Worm (Caenorhabditis elegans) whole organism, L2 larva: Measurements from ENCODE around the gene Y57G11C.1131.

Source experiments
- C34F6.9 ChIP-seq: fragments of 150-350 bp; optimal IDR thresholded peaks from 2 replicates; lab custom pipeline; 2014; ENCODE audit warnings: missing biosample characterization, missing genetic modification characterization
- R02D3.7 ChIP-seq: fragments of 150-350 bp; optimal IDR thresholded peaks from 2 replicates; lab custom pipeline; 2014; ENCODE audit warnings: missing biosample characterization, missing genetic modification characterization
- Y55F3AM.14 ChIP-seq: fragments of 200-800 bp; sonication (Bioruptor generic); optimal IDR thresholded peaks from 2 replicates; lab custom pipeline; 2018; ENCODE audit warnings: mild to moderate bottlenecking, missing genetic modification characterization, missing compliant biosample characterization
- alr-1 ChIP-seq: fragments of 150-350 bp; optimal IDR thresholded peaks from 2 replicates; lab custom pipeline; 2014; ENCODE audit warnings: missing biosample characterization, missing genetic modification characterization
- aly-2 ChIP-seq: fragments of 150-350 bp; optimal IDR thresholded peaks from 2 replicates; lab custom pipeline; 2014; ENCODE audit warnings: missing biosample characterization, missing genetic modification characterization
- ama-1 ChIP-seq: fragments of 150-350 bp; optimal IDR thresholded peaks from 2 replicates; lab custom pipeline; 2018; ENCODE audit warnings: inconsistent platforms
- blmp-1 ChIP-seq: sonication (generic microtip); optimal IDR thresholded peaks from 2 replicates; lab custom pipeline; 2017; ENCODE audit warnings: missing genetic modification characterization, mild to moderate bottlenecking, missing compliant biosample characterization, antibody characterized with exemption, moderate library complexity; ENCODE audit not compliant: insufficient read depth
- ceh-16 ChIP-seq: fragments of 150-350 bp; optimal IDR thresholded peaks from 2 replicates; lab custom pipeline; 2014; ENCODE audit warnings: missing biosample characterization, missing genetic modification characterization
- ceh-82 ChIP-seq: fragments of 150-350 bp; optimal IDR thresholded peaks from 2 replicates; lab custom pipeline; 2014; ENCODE audit warnings: missing biosample characterization, missing genetic modification characterization
- crh-2 ChIP-seq: sonication (generic microtip); optimal IDR thresholded peaks from 2 replicates; lab custom pipeline; 2017; ENCODE audit warnings: missing biosample characterization, missing genetic modification characterization
- dmd-4 ChIP-seq: sonication (generic microtip); optimal IDR thresholded peaks from 2 replicates; lab custom pipeline; 2017; ENCODE audit warnings: missing biosample characterization, missing genetic modification characterization
- egl-27 ChIP-seq: sonication (generic microtip); optimal IDR thresholded peaks from 3 replicates; lab custom pipeline; 2017; ENCODE audit warnings: missing biosample characterization, missing genetic modification reagents, missing genetic modification characterization
- elt-1 ChIP-seq: fragments of 150-350 bp; optimal IDR thresholded peaks from 2 replicates; lab custom pipeline; 2014; ENCODE audit warnings: missing biosample characterization, missing genetic modification characterization
- elt-3 ChIP-seq: sonication (generic microtip); optimal IDR thresholded peaks from 2 replicates; lab custom pipeline; 2017; ENCODE audit warnings: missing biosample characterization, missing genetic modification characterization
- lin-11 ChIP-seq: fragments of 150-350 bp; sonication (generic microtip); optimal IDR thresholded peaks from 2 replicates; lab custom pipeline; 2014; ENCODE audit warnings: missing biosample characterization, missing genetic modification characterization, inconsistent platforms, mixed read lengths
- lin-13 ChIP-seq: fragments of 150-350 bp; optimal IDR thresholded peaks from 2 replicates; lab custom pipeline; 2014; ENCODE audit warnings: missing biosample characterization, missing genetic modification reagents, missing genetic modification characterization
- lin-39 ChIP-seq: fragments of 150-350 bp; optimal IDR thresholded peaks from 2 replicates; lab custom pipeline; 2014; ENCODE audit warnings: missing biosample characterization, missing genetic modification reagents, missing genetic modification characterization
- lsy-2 ChIP-seq, 2 experiments: fragments of 150-350 bp in 1 of 2; sonication (generic microtip) in 1 of 2; optimal IDR thresholded peaks; 2 replicates each; lab custom pipeline; 2014 to 2017; ENCODE audit warnings: missing biosample characterization in 2 of 2, missing genetic modification characterization in 2 of 2
- nhr-11 ChIP-seq: fragments of 150-350 bp; optimal IDR thresholded peaks from 2 replicates; lab custom pipeline; 2014; ENCODE audit warnings: missing biosample characterization, missing genetic modification characterization
- nhr-12 ChIP-seq: fragments of 150-350 bp; optimal IDR thresholded peaks from 2 replicates; lab custom pipeline; 2014; ENCODE audit warnings: missing biosample characterization, missing genetic modification characterization
- nhr-129 ChIP-seq: fragments of 150-350 bp; optimal IDR thresholded peaks from 2 replicates; lab custom pipeline; 2014; ENCODE audit warnings: missing biosample characterization, missing genetic modification characterization
- nhr-23 ChIP-seq: fragments of 150-350 bp; optimal IDR thresholded peaks from 2 replicates; lab custom pipeline; 2014; ENCODE audit warnings: missing biosample characterization, missing genetic modification reagents, missing genetic modification characterization
- nhr-237 ChIP-seq: fragments of 150-350 bp; optimal IDR thresholded peaks from 2 replicates; lab custom pipeline; 2014; ENCODE audit warnings: missing biosample characterization, missing genetic modification characterization
- nhr-25 ChIP-seq: fragments of 150-350 bp; sonication (generic microtip); optimal IDR thresholded peaks from 3 replicates; lab custom pipeline; 2014; ENCODE audit warnings: missing biosample characterization, missing genetic modification characterization
- nhr-6 ChIP-seq: fragments of 150-350 bp; optimal IDR thresholded peaks from 2 replicates; lab custom pipeline; 2014; ENCODE audit warnings: missing biosample characterization, missing genetic modification characterization
- nhr-77 ChIP-seq: fragments of 150-350 bp; optimal IDR thresholded peaks from 2 replicates; lab custom pipeline; 2014; ENCODE audit warnings: missing biosample characterization, missing genetic modification characterization
- peb-1 ChIP-seq: fragments of 150-350 bp; optimal IDR thresholded peaks from 2 replicates; lab custom pipeline; 2014; ENCODE audit warnings: missing biosample characterization, missing genetic modification characterization
- sem-4 ChIP-seq: fragments of 150-350 bp; optimal IDR thresholded peaks from 2 replicates; lab custom pipeline; 2014; ENCODE audit warnings: missing biosample characterization, missing genetic modification reagents, missing genetic modification characterization
- skn-1 ChIP-seq: sonication (generic microtip); optimal IDR thresholded peaks from 2 replicates; lab custom pipeline; 2017; ENCODE audit warnings: missing biosample characterization, missing genetic modification characterization
- sma-3 ChIP-seq: sonication (generic microtip); optimal IDR thresholded peaks from 2 replicates; lab custom pipeline; 2016; ENCODE audit warnings: missing genetic modification reagents, missing genetic modification characterization, missing compliant biosample characterization
- sma-9 ChIP-seq, 2 experiments: fragments of 150-350 bp in 1 of 2; sonication (generic microtip) in 1 of 2; optimal IDR thresholded peaks; 2 replicates each; lab custom pipeline; 2014 to 2016; ENCODE audit warnings: missing genetic modification characterization in 2 of 2, mild to moderate bottlenecking in 1 of 2, missing biosample characterization in 1 of 2, missing compliant biosample characterization in 1 of 2, missing genetic modification reagents in 1 of 2, moderate library complexity in 1 of 2
- snpc-4 ChIP-seq: fragments of 150-350 bp; optimal IDR thresholded peaks from 2 replicates; lab custom pipeline; 2014; ENCODE audit warnings: missing biosample characterization, missing genetic modification characterization
- unc-39 ChIP-seq: fragments of 150-350 bp; optimal IDR thresholded peaks from 2 replicates; lab custom pipeline; 2014; ENCODE audit warnings: missing biosample characterization, missing genetic modification characterization
- unc-55 ChIP-seq: fragments of 150-350 bp; sonication (generic microtip); optimal IDR thresholded peaks from 3 replicates; lab custom pipeline; 2014; ENCODE audit warnings: missing biosample characterization, missing genetic modification reagents, missing genetic modification characterization
- zag-1 ChIP-seq: fragments of 150-350 bp; optimal IDR thresholded peaks from 2 replicates; lab custom pipeline; 2014; ENCODE audit warnings: missing biosample characterization, missing genetic modification characterization
- ztf-11 ChIP-seq: sonication (generic microtip); optimal IDR thresholded peaks from 2 replicates; lab custom pipeline; 2017; ENCODE audit warnings: missing biosample characterization, missing genetic modification characterization
- ztf-4 ChIP-seq: fragments of 150-350 bp; optimal IDR thresholded peaks from 2 replicates; lab custom pipeline; 2014; ENCODE audit warnings: missing biosample characterization, missing genetic modification characterization

The Y57G11C.1131 gene

DNA sequence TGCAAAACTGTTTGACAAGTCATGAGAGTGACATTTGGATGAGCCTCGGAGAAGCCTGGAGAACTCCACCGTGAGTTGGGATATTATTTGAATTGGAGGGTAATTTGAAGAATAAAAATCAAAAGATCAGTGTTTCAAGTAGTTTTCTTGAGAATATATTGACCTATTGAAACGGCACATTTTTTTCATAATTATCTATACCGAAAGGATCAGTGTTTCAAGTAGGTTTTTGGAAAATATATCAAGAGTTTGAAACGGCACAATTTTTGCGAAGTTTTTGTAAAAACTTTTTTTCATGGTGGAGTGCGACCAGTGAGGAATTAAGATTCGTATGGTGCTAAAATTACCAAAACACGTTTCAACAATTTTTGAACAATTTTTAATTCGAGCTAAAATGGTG is 40.8 kb upstream of the Y57G11C.1131 start:
- TF ChIP-seq alr-1 (tag; lab: Kevin White, UChicago) (no peak), ztf-4 (tag; lab: Kevin White, UChicago) (no peak), skn-1 (tag; lab: Kevin White, UChicago) (no peak), unc-55 (GFP tag; lab: Kevin White, UChicago) (no peak), crh-2 (tag; lab: Kevin White, UChicago) (no peak), aly-2 (tag; lab: Kevin White, UChicago) (no peak), lsy-2 (tag; optimal IDR thresholded peaks at IDR 0.05; lab: Kevin White, UChicago) (no peak), nhr-11 (no peak), R02D3.7 (tag; lab: Kevin White, UChicago) (no peak), ztf-11 (tag; lab: Kevin White, UChicago) (no peak), blmp-1 (tag; lab: Kevin White, UChicago) (no peak), unc-39 (tag; lab: Kevin White, UChicago) (no peak), sma-3 (GFP tag; lab: Kevin White, UChicago) (no peak), sem-4 (tag; lab: Kevin White, UChicago) (no peak), ama-1 (lab: Kevin White, UChicago) (no peak), lin-13 (no peak), lin-39 (tag; lab: Kevin White, UChicago) (no peak)

DNA sequence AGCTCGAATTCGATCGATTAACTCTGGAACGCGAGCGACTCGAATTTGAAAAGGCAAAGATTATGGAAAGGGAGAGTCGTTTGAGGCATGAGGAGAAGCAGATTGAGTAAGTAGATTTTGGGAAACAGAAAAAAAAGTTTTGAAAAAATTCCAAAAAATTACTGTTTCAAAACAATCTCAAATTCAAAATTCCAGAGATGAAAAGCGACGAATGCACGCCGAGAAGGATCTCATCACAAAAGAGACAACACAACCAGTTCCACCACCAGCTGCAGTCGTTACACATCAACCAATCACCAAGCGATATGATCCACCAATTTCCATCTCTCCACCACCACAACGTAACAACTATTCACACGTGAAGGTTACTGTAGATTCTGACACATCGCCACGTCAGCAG is 38.4 kb upstream of the Y57G11C.1131 start:
- TF ChIP-seq nhr-25 = no peak
- TF ChIP-seq lin-11 = no peak
- TF ChIP-seq nhr-77 (tag; lab: Kevin White, UChicago) = no peak
- no peak for TF ChIP-seq C34F6.9 (tag; lab: Kevin White, UChicago)
- TF ChIP-seq nhr-12 (tag; lab: Kevin White, UChicago) = no peak
- no peak for TF ChIP-seq snpc-4 (tag; lab: Kevin White, UChicago)
- no peak for TF ChIP-seq zag-1 (tag; lab: Kevin White, UChicago)
- no peak for TF ChIP-seq nhr-237 (tag; lab: Kevin White, UChicago)
- no peak for TF ChIP-seq lsy-2 (tag; optimal IDR thresholded peaks at IDR 0.05; lab: Kevin White, UChicago)
- no peak for TF ChIP-seq R02D3.7 (tag; lab: Kevin White, UChicago)
- no peak for TF ChIP-seq egl-27
- TF ChIP-seq Y55F3AM.14 = no peak
- no peak for TF ChIP-seq ceh-82 (tag; lab: Kevin White, UChicago)
- TF ChIP-seq dmd-4 (tag; lab: Kevin White, UChicago) = no peak
- no peak for TF ChIP-seq elt-3
- TF ChIP-seq skn-1 (tag; lab: Kevin White, UChicago) = no peak
- no peak for TF ChIP-seq peb-1
- TF ChIP-seq sma-9 (GFP tag; optimal IDR thresholded peaks at IDR 0.05; lab: Kevin White, UChicago) = no peak
- no peak for TF ChIP-seq sma-9 (tag; optimal IDR thresholded peaks at IDR 0.05; lab: Kevin White, UChicago)
- TF ChIP-seq ceh-16 = no peak
- no peak for TF ChIP-seq crh-2 (tag; lab: Kevin White, UChicago)

DNA sequence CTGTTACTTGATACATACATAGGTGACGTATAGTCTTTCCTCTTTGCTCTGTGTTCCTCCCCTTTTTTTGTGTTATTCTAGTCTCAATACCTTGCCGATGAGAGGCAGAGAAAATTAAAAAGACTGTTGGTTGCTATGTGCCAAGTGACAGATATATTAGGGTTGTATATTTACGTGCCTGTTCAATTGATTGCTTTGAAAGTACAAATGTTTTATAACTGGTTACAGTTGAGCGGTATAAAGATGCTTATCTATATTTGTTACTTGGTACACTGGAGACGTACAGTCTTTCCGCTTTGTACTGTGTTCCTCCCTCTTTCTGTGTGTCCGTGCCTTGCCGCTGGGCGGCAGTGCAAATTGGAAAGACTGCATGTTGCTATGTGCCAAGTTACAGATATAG is 29.6 kb upstream of the Y57G11C.1131 start:
- TF ChIP-seq ceh-16 (peak; percentile 17), nhr-6 (tag; lab: Kevin White, UChicago) (no peak)

DNA sequence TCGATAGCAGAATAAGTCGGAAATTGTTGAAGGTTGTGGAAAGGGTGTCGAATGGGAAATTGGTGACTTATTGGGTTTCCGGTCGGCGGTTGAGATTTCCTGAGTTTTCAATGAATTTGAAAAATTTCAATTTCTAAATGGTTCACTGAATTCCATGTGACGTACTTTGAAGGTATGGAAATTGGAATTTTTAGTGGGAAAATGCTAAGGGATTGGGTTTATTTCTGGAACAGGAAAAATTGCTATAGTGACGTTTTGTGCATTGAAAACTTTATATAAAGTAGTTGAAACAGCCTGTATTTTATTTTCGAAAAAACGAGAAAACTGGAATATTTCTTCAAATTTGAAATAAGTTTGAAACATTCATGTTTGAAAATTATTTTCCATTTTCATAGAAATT is 23.2 kb upstream of the Y57G11C.1131 start, which contains the start of gene pnc-2:
Gene pnc-2, minus strand, starts transcription at position 101 of the 400 bp plus-strand sequence.
- TF ChIP-seq R02D3.7 (tag; lab: Kevin White, UChicago) (no peak), crh-2 (tag; lab: Kevin White, UChicago) (no peak), skn-1 (tag; lab: Kevin White, UChicago) (no peak), Y55F3AM.14 (no peak), ztf-11 (tag; lab: Kevin White, UChicago) (no peak), lsy-2 (tag; optimal IDR thresholded peaks at IDR 0.05; lab: Kevin White, UChicago) (no peak), egl-27 (no peak), dmd-4 (tag; lab: Kevin White, UChicago) (no peak), unc-39 (tag; lab: Kevin White, UChicago) (no peak), zag-1 (tag; lab: Kevin White, UChicago) (no peak)

DNA sequence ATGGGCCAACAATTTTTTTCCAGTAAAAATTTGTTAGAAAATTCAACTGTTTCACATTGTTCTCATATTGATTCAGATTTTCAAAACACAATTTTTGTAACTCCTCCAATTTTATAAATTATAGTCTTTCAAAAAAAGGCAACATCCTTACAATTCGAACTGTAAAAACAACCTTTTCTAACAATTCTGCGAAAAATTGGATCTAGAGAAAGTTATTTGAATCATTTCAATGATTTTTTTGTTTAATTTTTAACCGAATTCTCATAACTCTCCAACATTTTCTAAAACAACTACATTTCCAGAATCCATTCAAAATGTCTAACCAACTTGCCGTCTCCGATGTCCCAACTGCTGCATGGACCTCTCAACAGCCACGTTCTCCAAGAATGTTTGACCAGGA is 13.5 kb upstream of the Y57G11C.1131 start, which contains the start of gene ccch-5:
Gene ccch-5, plus strand, starts transcription at position 301 of the 400 bp plus-strand sequence.
- TF ChIP-seq lsy-2 (tag; optimal IDR thresholded peaks at IDR 0.05; lab: Kevin White, UChicago) = no peak
- TF ChIP-seq C34F6.9 (tag; lab: Kevin White, UChicago) = no peak
- no peak for TF ChIP-seq elt-3
- no peak for TF ChIP-seq nhr-25
- no peak for TF ChIP-seq nhr-23 (tag; lab: Kevin White, UChicago)
- no peak for TF ChIP-seq nhr-129 (tag; lab: Kevin White, UChicago)
- no peak for TF ChIP-seq snpc-4 (tag; lab: Kevin White, UChicago)
- TF ChIP-seq sem-4 (tag; lab: Kevin White, UChicago) = no peak
- TF ChIP-seq elt-1 = no peak
- no peak for TF ChIP-seq nhr-11
- TF ChIP-seq ztf-4 (tag; lab: Kevin White, UChicago) = no peak
- no peak for TF ChIP-seq crh-2 (tag; lab: Kevin White, UChicago)
- TF ChIP-seq peb-1 = no peak
- TF ChIP-seq R02D3.7 (tag; lab: Kevin White, UChicago) = no peak
- TF ChIP-seq, all 48 proteins: peak for 0
